Worm (Caenorhabditis elegans): Measurements from ENCODE around the gene drn-1.
A peak's percentile ranks its signal among the peaks of the same experiment; 100 is the strongest.

DNA sequence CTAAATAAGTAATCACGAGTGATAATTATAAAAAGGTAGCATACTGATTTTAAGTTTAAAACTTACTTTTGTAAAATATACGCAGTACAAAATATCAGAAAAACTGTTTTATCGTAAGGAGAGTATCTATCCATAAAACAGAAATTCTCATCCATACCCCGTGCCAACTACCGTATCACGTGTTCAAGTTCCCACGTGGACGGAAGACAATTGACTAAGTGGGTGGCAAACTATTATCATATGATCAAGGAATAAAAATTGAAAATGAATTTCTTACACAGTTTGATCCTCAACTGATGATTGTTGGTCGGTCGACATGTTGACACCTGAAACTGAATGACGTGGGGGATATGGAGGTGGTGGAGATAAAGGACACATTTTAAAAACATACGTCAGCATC, 10.5 kb upstream of the drn-1 start, which contains the start of gene pmt-1:
- TF ChIP-seq mdl-1 (tag; optimal IDR thresholded peaks at IDR 0.05) (peak in 1 of 2 experiments; percentile 33), egl-27 (tag; optimal IDR thresholded peaks at IDR 0.05) (no peak), elt-3 (tag; optimal IDR thresholded peaks at IDR 0.05) (no peak), unc-62 (GFP tag; optimal IDR thresholded peaks at IDR 0.05) (no peak), F13H6.1 (tag; optimal IDR thresholded peaks at IDR 0.05) (no peak), nhr-237 (tag; optimal IDR thresholded peaks at IDR 0.05) (no peak), nhr-12 (tag; optimal IDR thresholded peaks at IDR 0.05) (no peak), mbf-1 (tag; optimal IDR thresholded peaks at IDR 0.05) (no peak)
